Worm (Caenorhabditis elegans) whole organism, L4/young adult: ENCODE data around the gene chil-22.

Source experiments
- W03F9.2 ChIP-seq: fragments of 150-350 bp; optimal IDR thresholded peaks from 2 replicates; lab custom pipeline; 2014; ENCODE audit warnings: missing biosample characterization, missing genetic modification characterization
- dao-5 ChIP-seq: sonication (generic microtip); optimal IDR thresholded peaks from 2 replicates; lab custom pipeline; 2016; ENCODE audit warnings: missing genotype, missing genetic modification characterization, moderate library complexity, missing compliant biosample characterization
- him-1 ChIP-seq: sonication (generic microtip); optimal IDR thresholded peaks from 2 replicates; lab custom pipeline; 2016; ENCODE audit warnings: missing genotype, missing genetic modification reagents, missing genetic modification characterization, missing compliant biosample characterization

DNA sequence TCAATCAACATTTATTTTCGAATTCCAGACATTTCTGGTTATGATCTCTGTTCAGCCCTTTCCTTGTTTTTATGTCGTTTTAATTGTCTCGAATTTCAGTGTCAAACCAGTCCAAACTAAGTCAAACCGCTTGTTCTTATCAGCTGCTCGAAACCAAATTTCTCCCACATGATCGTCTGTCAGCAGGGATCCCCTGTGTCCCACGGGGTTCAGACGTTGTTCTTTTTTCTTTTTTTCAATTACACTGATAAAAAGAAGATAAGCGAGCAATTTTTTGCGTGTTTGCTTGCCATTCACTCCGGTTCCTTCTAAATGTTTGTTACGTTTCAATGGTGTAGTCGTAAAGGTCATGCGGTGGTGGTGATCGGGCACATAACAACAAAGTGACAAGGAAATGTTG lies 36.0 kb upstream of the chil-22 start:
- TF ChIP-seq him-1 (tag; lab: Kevin White, UChicago) (no peak), dao-5 (tag; lab: Kevin White, UChicago) (no peak), W03F9.2 (tag; lab: Kevin White, UChicago) (no peak)
